Worm (Caenorhabditis elegans) whole organism, L1 larva: ENCODE measurements around the gene nspf-3.

ENCODE experiments used
- C04F5.9 ChIP-seq: sonication (generic microtip); optimal IDR thresholded peaks from 2 replicates; lab custom pipeline; 2016; ENCODE audit warnings: missing genetic modification characterization, missing compliant biosample characterization
- F16B12.6 ChIP-seq: fragments of 150-350 bp; optimal IDR thresholded peaks from 2 replicates; lab custom pipeline; 2014; ENCODE audit warnings: missing biosample characterization, missing genetic modification characterization
- aly-2 ChIP-seq: fragments of 150-350 bp; optimal IDR thresholded peaks from 2 replicates; lab custom pipeline; 2014; ENCODE audit warnings: missing biosample characterization, missing genetic modification characterization
- ama-1 ChIP-seq: fragments of 150-350 bp; optimal IDR thresholded peaks from 2 replicates; lab custom pipeline; 2014
- ceh-8 ChIP-seq: fragments of 200-800 bp; sonication (Bioruptor generic); optimal IDR thresholded peaks from 2 replicates; lab custom pipeline; 2018; ENCODE audit warnings: mild to moderate bottlenecking, missing genetic modification characterization, moderate library complexity, missing compliant biosample characterization
- elt-3 ChIP-seq, 6 experiments: fragments of 150-350 bp in 1 of 6; sonication (generic microtip); optimal IDR thresholded peaks; 2 replicates each; lab custom pipeline; 2017 to 2018; ENCODE audit warnings: missing biosample characterization in 6 of 6, missing genetic modification characterization in 6 of 6, inconsistent platforms in 1 of 6
- fkh-10 ChIP-seq: sonication (generic microtip); optimal IDR thresholded peaks from 2 replicates; lab custom pipeline; 2017; ENCODE audit warnings: missing biosample characterization, missing genetic modification reagents, missing genetic modification characterization
- fkh-4 ChIP-seq: sonication (generic microtip); optimal IDR thresholded peaks from 2 replicates; lab custom pipeline; 2016; ENCODE audit warnings: missing compliant biosample characterization, missing genetic modification characterization, borderline replicate concordance
- hpl-2 ChIP-seq: fragments of 150-350 bp; optimal IDR thresholded peaks from 2 replicates; lab custom pipeline; 2014; ENCODE audit warnings: missing biosample characterization, missing genetic modification reagents, missing genetic modification characterization
- irx-1 ChIP-seq: sonication (generic microtip); optimal IDR thresholded peaks from 2 replicates; lab custom pipeline; 2016; ENCODE audit warnings: missing genetic modification characterization, missing compliant biosample characterization
- isw-1 ChIP-seq: fragments of 200-800 bp; sonication (Bioruptor generic); IDR thresholded peaks from 2 replicates; pipeline ENCODE4 v1.3.6; 2022; ENCODE audit warnings: missing genetic modification characterization, missing compliant biosample characterization
- jun-1 ChIP-seq: fragments of 150-350 bp; optimal IDR thresholded peaks from 2 replicates; lab custom pipeline; 2014; ENCODE audit warnings: missing biosample characterization, missing genetic modification reagents, missing genetic modification characterization
- mab-9 ChIP-seq: fragments of 200-800 bp; sonication (Bioruptor generic); IDR thresholded peaks from 2 replicates; pipeline ENCODE4 v1.3.6; 2022; ENCODE audit warnings: missing genetic modification reagents, missing genetic modification characterization, missing compliant biosample characterization
- nhr-20 ChIP-seq: sonication (generic microtip); optimal IDR thresholded peaks from 2 replicates; lab custom pipeline; 2016; ENCODE audit warnings: mild to moderate bottlenecking, missing genetic modification characterization, missing compliant biosample characterization
- pag-3 ChIP-seq: sonication (generic microtip); optimal IDR thresholded peaks from 2 replicates; lab custom pipeline; 2017; ENCODE audit warnings: missing genetic modification characterization, mild to moderate bottlenecking, missing compliant biosample characterization, antibody characterized with exemption, borderline replicate concordance; ENCODE audit not compliant: insufficient read depth
- sup-37 ChIP-seq: fragments of 200-800 bp; sonication (Bioruptor generic); optimal IDR thresholded peaks from 2 replicates; lab custom pipeline; 2018; ENCODE audit warnings: mild to moderate bottlenecking, missing genetic modification characterization, missing compliant biosample characterization
- tbx-2 ChIP-seq: sonication (generic microtip); optimal IDR thresholded peaks from 2 replicates; lab custom pipeline; 2016; ENCODE audit warnings: missing genetic modification characterization, missing compliant biosample characterization
- vab-15 ChIP-seq: sonication (generic microtip); optimal IDR thresholded peaks from 2 replicates; lab custom pipeline; 2017; ENCODE audit warnings: missing genotype, mild to moderate bottlenecking, missing genetic modification characterization, missing compliant biosample characterization
- xbp-1 ChIP-seq: sonication (generic microtip); optimal IDR thresholded peaks from 2 replicates; lab custom pipeline; 2016; ENCODE audit warnings: missing genetic modification characterization, missing compliant biosample characterization

nspf-3 gene

DNA sequence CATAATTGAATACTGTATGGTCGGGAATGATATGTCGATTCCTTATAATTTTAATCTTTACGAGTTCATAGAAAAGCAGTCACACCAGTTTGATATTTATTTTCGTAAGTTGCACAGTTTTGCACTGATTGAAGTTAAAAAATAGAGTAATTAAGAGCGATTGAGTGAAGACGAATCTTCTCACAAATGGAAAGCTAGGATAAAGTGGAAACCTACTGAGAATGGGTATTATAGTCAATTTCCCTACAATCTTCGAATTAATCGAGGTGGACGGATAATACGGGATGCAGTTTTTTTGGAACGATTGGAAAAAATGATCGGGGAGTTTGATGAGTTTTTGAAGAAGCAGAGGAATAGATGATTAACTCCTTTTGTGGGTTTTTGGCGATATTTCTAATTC, 49.0 kb downstream of the nspf-3 start, which contains the start of gene F22E5.23:
Gene F22E5.23 (plus strand): TSS at position 301 of the 400 bp plus-strand sequence.
- TF ChIP-seq xbp-1 (tag; lab: Kevin White, UChicago) (no peak), jun-1 (tag; lab: Kevin White, UChicago) (no peak), sup-37 (GFP tag; lab: Kevin White, UChicago) (no peak), fkh-4 (tag; lab: Kevin White, UChicago) (no peak), aly-2 (tag; lab: Kevin White, UChicago) (no peak), irx-1 (no peak), hpl-2 (GFP tag; lab: Kevin White, UChicago) (no peak), tbx-2 (tag; lab: Kevin White, UChicago) (no peak), nhr-20 (no peak), isw-1 (GFP tag; lab: Robert Waterston, UW) (no peak), C04F5.9 (tag; lab: Kevin White, UChicago) (no peak), mab-9 (GFP tag; lab: Robert Waterston, UW) (no peak), fkh-10 (GFP tag; lab: Kevin White, UChicago) (no peak), ceh-8 (GFP tag; lab: Kevin White, UChicago) (no peak), F16B12.6 (no peak), vab-15 (tag; lab: Kevin White, UChicago) (no peak), ama-1 (lab: Kevin White, UChicago) (no peak), pag-3 (no peak), elt-3 (tag; optimal IDR thresholded peaks at IDR 0.05; lab: Kevin White, UChicago) (no peak)
